Fruit fly (Drosophila melanogaster): Measurements from ENCODE around the gene hng3.

Gene hng3

dm6 chr3L:778977-779376 lies 23.7 kb upstream of the hng3 start:
- TF ChIP-seq Myc (optimal IDR thresholded peaks at IDR 0.05) (no peak), ttk (optimal IDR thresholded peaks at IDR 0.05) (no peak), insv (optimal IDR thresholded peaks at IDR 0.05) (no peak), h (optimal IDR thresholded peaks at IDR 0.05) (no peak), psq (optimal IDR thresholded peaks at IDR 0.05) (no peak), Sin3A (optimal IDR thresholded peaks at IDR 0.05) (no peak)

dm6 chr3L:777299-777699 lies 22.0 kb upstream of the hng3 start:
- TF ChIP-seq psq (optimal IDR thresholded peaks at IDR 0.05) (no peak), Myc (optimal IDR thresholded peaks at IDR 0.05) (no peak), insv (optimal IDR thresholded peaks at IDR 0.05) (no peak), ttk (optimal IDR thresholded peaks at IDR 0.05) (no peak), h (optimal IDR thresholded peaks at IDR 0.05) (no peak), Sin3A (optimal IDR thresholded peaks at IDR 0.05) (no peak)

dm6 chr3L:776696-777095 lies 21.4 kb upstream of the hng3 start:
- no peak for TF ChIP-seq psq (optimal IDR thresholded peaks at IDR 0.05)
- TF ChIP-seq Sin3A (optimal IDR thresholded peaks at IDR 0.05) = no peak
- no peak for TF ChIP-seq Myc (optimal IDR thresholded peaks at IDR 0.05)
- no peak for TF ChIP-seq insv (optimal IDR thresholded peaks at IDR 0.05)
- TF ChIP-seq h (optimal IDR thresholded peaks at IDR 0.05) = no peak
- no peak for TF ChIP-seq ttk (optimal IDR thresholded peaks at IDR 0.05)

dm6 chr3L:776201-776600 lies 20.9 kb upstream of the hng3 start:
- no peak for TF ChIP-seq h (optimal IDR thresholded peaks at IDR 0.05)
- no peak for TF ChIP-seq Sin3A (optimal IDR thresholded peaks at IDR 0.05)
- no peak for TF ChIP-seq psq (optimal IDR thresholded peaks at IDR 0.05)
- no peak for TF ChIP-seq ttk (optimal IDR thresholded peaks at IDR 0.05)
- no peak for TF ChIP-seq insv (optimal IDR thresholded peaks at IDR 0.05)
- TF ChIP-seq Myc (optimal IDR thresholded peaks at IDR 0.05) = no peak

- no peak for TF ChIP-seq Myc (optimal IDR thresholded peaks at IDR 0.05)
- TF ChIP-seq Sin3A (optimal IDR thresholded peaks at IDR 0.05) = no peak
- TF ChIP-seq insv (optimal IDR thresholded peaks at IDR 0.05) = no peak
Measured at dm6 chr3L:775053-775355, 19.7 kb upstream of the hng3 start.

dm6 chr3L:774209-775052 lies 19.1 kb upstream of the hng3 start:
- TF ChIP-seq ttk (optimal IDR thresholded peaks at IDR 0.05) = no peak
- no peak for TF ChIP-seq h (optimal IDR thresholded peaks at IDR 0.05)
- TF ChIP-seq Myc (optimal IDR thresholded peaks at IDR 0.05) = no peak
- TF ChIP-seq insv (optimal IDR thresholded peaks at IDR 0.05) = no peak
- no peak for TF ChIP-seq Sin3A (optimal IDR thresholded peaks at IDR 0.05)
- no peak for TF ChIP-seq psq (optimal IDR thresholded peaks at IDR 0.05)

- TF ChIP-seq Sin3A (optimal IDR thresholded peaks at IDR 0.05) (no peak), ttk (optimal IDR thresholded peaks at IDR 0.05) (no peak), Myc (optimal IDR thresholded peaks at IDR 0.05) (no peak), psq (optimal IDR thresholded peaks at IDR 0.05) (no peak), h (optimal IDR thresholded peaks at IDR 0.05) (no peak), insv (optimal IDR thresholded peaks at IDR 0.05) (no peak)
Measured at dm6 chr3L:772193-772592, 16.9 kb upstream of the hng3 start.

- TF ChIP-seq Sin3A (optimal IDR thresholded peaks at IDR 0.05) = no peak
- TF ChIP-seq ttk (optimal IDR thresholded peaks at IDR 0.05) = no peak
- no peak for TF ChIP-seq psq (optimal IDR thresholded peaks at IDR 0.05)
- no peak for TF ChIP-seq h (optimal IDR thresholded peaks at IDR 0.05)
- no peak for TF ChIP-seq Myc (optimal IDR thresholded peaks at IDR 0.05)
- TF ChIP-seq insv (optimal IDR thresholded peaks at IDR 0.05) = no peak
Measured at dm6 chr3L:771361-771760, 16.1 kb upstream of the hng3 start.

- no peak for TF ChIP-seq h (optimal IDR thresholded peaks at IDR 0.05)
- TF ChIP-seq ttk (optimal IDR thresholded peaks at IDR 0.05) = no peak
- no peak for TF ChIP-seq psq (optimal IDR thresholded peaks at IDR 0.05)
- TF ChIP-seq Myc (optimal IDR thresholded peaks at IDR 0.05) = no peak
- no peak for TF ChIP-seq insv (optimal IDR thresholded peaks at IDR 0.05)
- TF ChIP-seq Sin3A (optimal IDR thresholded peaks at IDR 0.05) = no peak
Measured at dm6 chr3L:770157-770672, 14.9 kb upstream of the hng3 start.

dm6 chr3L:769107-769678 lies 13.9 kb upstream of the hng3 start:
- TF ChIP-seq Sin3A (optimal IDR thresholded peaks at IDR 0.05) (no peak), ttk (optimal IDR thresholded peaks at IDR 0.05) (no peak), Myc (optimal IDR thresholded peaks at IDR 0.05) (no peak), h (optimal IDR thresholded peaks at IDR 0.05) (no peak), psq (optimal IDR thresholded peaks at IDR 0.05) (no peak), insv (optimal IDR thresholded peaks at IDR 0.05) (no peak)

- TF ChIP-seq ttk (optimal IDR thresholded peaks at IDR 0.05) (no peak), insv (optimal IDR thresholded peaks at IDR 0.05) (no peak), psq (optimal IDR thresholded peaks at IDR 0.05) (no peak), h (optimal IDR thresholded peaks at IDR 0.05) (no peak), Sin3A (optimal IDR thresholded peaks at IDR 0.05) (no peak), Myc (optimal IDR thresholded peaks at IDR 0.05) (no peak)
Measured at dm6 chr3L:767701-768100, 12.4 kb upstream of the hng3 start.

dm6 chr3L:766884-767283 lies 11.6 kb upstream of the hng3 start:
- TF ChIP-seq Sin3A (optimal IDR thresholded peaks at IDR 0.05) (no peak), insv (optimal IDR thresholded peaks at IDR 0.05) (no peak)

- TF ChIP-seq ttk (optimal IDR thresholded peaks at IDR 0.05) (no peak), insv (optimal IDR thresholded peaks at IDR 0.05) (no peak), psq (optimal IDR thresholded peaks at IDR 0.05) (no peak), h (optimal IDR thresholded peaks at IDR 0.05) (no peak), Myc (optimal IDR thresholded peaks at IDR 0.05) (no peak)
Measured at dm6 chr3L:766293-766664, 11.0 kb upstream of the hng3 start.

Data from Kc167 (cell line).